Fruit fly (Drosophila melanogaster): ENCODE data around the gene LPCAT.

Gene LPCAT

DNA sequence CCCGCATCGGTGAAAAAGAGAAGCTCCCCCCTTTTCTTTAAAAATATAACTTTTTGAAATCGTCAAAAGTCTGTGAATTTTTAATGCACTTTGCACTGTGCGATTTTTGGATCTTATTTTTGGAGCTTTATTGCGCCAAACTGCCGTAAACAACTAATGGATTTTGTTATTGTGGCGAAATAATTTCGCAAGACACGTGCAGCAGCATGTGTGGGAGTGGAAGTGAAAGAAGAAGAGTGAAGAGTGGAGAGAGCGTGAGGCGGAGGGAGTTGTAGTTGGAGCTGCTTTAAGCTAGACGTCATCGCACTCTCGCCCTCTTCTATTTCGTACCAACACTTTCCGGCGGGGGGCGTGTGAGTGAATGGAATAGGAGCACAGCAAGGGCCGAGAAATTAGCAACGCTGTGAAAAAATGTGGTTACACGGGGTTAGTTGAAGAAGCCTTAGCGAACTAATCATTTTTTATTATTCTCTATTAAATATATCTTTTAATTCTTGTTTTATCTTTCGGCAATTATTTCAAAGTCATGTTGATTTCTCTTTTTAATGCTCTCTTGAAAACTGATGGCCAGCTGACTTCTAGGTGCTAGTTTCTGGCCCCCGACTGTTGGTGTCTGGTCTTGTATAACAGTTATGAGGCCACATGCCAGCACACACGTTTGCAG, 3.8 kb upstream of the LPCAT start:
- TF ChIP-seq sage (GFP tag; optimal IDR thresholded peaks at IDR 0.05): peak; percentile 58
- peak; percentile 79 for TF ChIP-seq HLH106 (tag; optimal IDR thresholded peaks at IDR 0.05)
- peak; percentile 46 for TF ChIP-seq br (GFP tag; optimal IDR thresholded peaks at IDR 0.05)
- TF ChIP-seq lola (GFP tag; optimal IDR thresholded peaks at IDR 0.05): no peak
- TF ChIP-seq Rel (GFP tag; optimal IDR thresholded peaks at IDR 0.05): peak; percentile 49
- no peak for TF ChIP-seq Rel (tag; optimal IDR thresholded peaks at IDR 0.05)
- TF ChIP-seq sv (GFP tag; optimal IDR thresholded peaks at IDR 0.05): peak; percentile 89
- no peak for TF ChIP-seq jim (GFP tag; optimal IDR thresholded peaks at IDR 0.05)
- no peak for TF ChIP-seq pan (optimal IDR thresholded peaks at IDR 0.05)
- TF ChIP-seq h (GFP tag; optimal IDR thresholded peaks at IDR 0.05): peak; percentile 65
- TF ChIP-seq CG32264 (GFP tag; optimal IDR thresholded peaks at IDR 0.05): peak; percentile 17
- peak; percentile 75 for TF ChIP-seq rgr (GFP tag; optimal IDR thresholded peaks at IDR 0.05)
- TF ChIP-seq OdsH (GFP tag; optimal IDR thresholded peaks at IDR 0.05): peak; percentile 79
- peak; percentile 74 for TF ChIP-seq Sp1 (GFP tag; optimal IDR thresholded peaks at IDR 0.05)
- peak; percentile 37 for TF ChIP-seq psq (GFP tag; optimal IDR thresholded peaks at IDR 0.05)
- TF ChIP-seq CG9705 (GFP tag; optimal IDR thresholded peaks at IDR 0.05): peak; percentile 16
- peak; percentile 28 for TF ChIP-seq CrebA (GFP tag; optimal IDR thresholded peaks at IDR 0.05; ENCODE audit: borderline replicate concordance)
- no peak for TF ChIP-seq woc (GFP tag; optimal IDR thresholded peaks at IDR 0.05)
- TF ChIP-seq ey (GFP tag; optimal IDR thresholded peaks at IDR 0.05): peak; percentile 69
- peak; percentile 62 for TF ChIP-seq dmrt93B (GFP tag; optimal IDR thresholded peaks at IDR 0.05)
- peak in 1 of 2 experiments; percentile 86 for TF ChIP-seq foxo (GFP tag; optimal IDR thresholded peaks at IDR 0.05)
- no peak for TF ChIP-seq Dif (GFP tag; optimal IDR thresholded peaks at IDR 0.05; ENCODE audit: partially characterized antibody)
- peak; percentile 81 for TF ChIP-seq fru (GFP tag; optimal IDR thresholded peaks at IDR 0.05)
- TF ChIP-seq Mio (GFP tag; optimal IDR thresholded peaks at IDR 0.05): no peak

DNA sequence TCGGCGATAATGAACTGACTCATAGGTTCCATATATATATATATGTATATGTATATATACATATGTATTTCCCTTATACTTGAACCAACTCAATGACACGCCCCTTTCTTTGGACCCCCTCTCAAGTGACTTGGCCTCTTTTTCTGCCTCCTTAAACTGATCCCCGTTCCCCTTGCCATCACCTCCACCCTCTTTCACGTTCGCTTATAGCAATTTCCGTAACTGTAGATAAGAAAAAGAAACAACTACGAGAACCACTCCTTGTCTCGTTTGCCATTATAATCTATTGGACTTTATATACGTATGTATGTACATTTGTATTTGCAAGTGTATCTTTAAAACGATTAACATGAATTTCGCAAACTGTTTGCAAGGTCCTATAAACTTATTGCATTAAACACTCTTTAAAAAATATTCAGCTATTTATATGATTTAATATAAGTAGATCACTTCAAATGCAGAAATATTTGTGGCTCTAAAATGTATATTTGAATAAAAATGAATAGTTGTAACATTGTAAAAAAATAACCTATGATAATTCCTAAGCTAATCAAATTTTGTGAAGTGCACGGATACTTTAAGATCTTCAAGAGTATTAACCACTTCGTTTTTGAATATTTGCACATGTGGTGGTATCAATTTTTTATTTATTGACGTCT, 3.0 kb upstream of the LPCAT start:
- TF ChIP-seq h (GFP tag; optimal IDR thresholded peaks at IDR 0.05) (peak; percentile 68), fru (GFP tag; optimal IDR thresholded peaks at IDR 0.05) (peak; percentile 64), dl (GFP tag; optimal IDR thresholded peaks at IDR 0.05; ENCODE audit: insufficient read depth in 1 of 2, partially characterized antibody in 2 of 2) (no peak), dmrt93B (GFP tag; optimal IDR thresholded peaks at IDR 0.05) (peak; percentile 41), CrebA (GFP tag; optimal IDR thresholded peaks at IDR 0.05; ENCODE audit: borderline replicate concordance) (no peak), psq (GFP tag; optimal IDR thresholded peaks at IDR 0.05) (peak; percentile 45), Hr83 (GFP tag; optimal IDR thresholded peaks at IDR 0.05; ENCODE audit: poor library complexity, severe bottlenecking) (no peak), Mio (GFP tag; optimal IDR thresholded peaks at IDR 0.05) (no peak), Hr78 (GFP tag; optimal IDR thresholded peaks at IDR 0.05) (no peak), Abd-B (GFP tag; optimal IDR thresholded peaks at IDR 0.05) (no peak), tai (GFP tag; optimal IDR thresholded peaks at IDR 0.05) (no peak), Jra (GFP tag; optimal IDR thresholded peaks at IDR 0.05) (peak; percentile 20), br (GFP tag; optimal IDR thresholded peaks at IDR 0.05) (peak; percentile 36), OdsH (GFP tag; optimal IDR thresholded peaks at IDR 0.05) (peak; percentile 70), lola (GFP tag; optimal IDR thresholded peaks at IDR 0.05) (no peak), Myc (optimal IDR thresholded peaks at IDR 0.05) (no peak), jim (GFP tag; optimal IDR thresholded peaks at IDR 0.05) (no peak), foxo (GFP tag; optimal IDR thresholded peaks at IDR 0.05) (peak in 1 of 2 experiments; percentile 73), Vsx2 (GFP tag; optimal IDR thresholded peaks at IDR 0.05; ENCODE audit: partially characterized antibody) (no peak), pan (optimal IDR thresholded peaks at IDR 0.05) (no peak), ey (GFP tag; optimal IDR thresholded peaks at IDR 0.05) (peak; percentile 55), brk (GFP tag; optimal IDR thresholded peaks at IDR 0.05) (peak; percentile 40), Dfd (GFP tag; optimal IDR thresholded peaks at IDR 0.05) (peak; percentile 14), HLH106 (tag; optimal IDR thresholded peaks at IDR 0.05) (peak; percentile 70), rgr (GFP tag; optimal IDR thresholded peaks at IDR 0.05) (peak; percentile 57), woc (GFP tag; optimal IDR thresholded peaks at IDR 0.05) (peak; percentile 36), Sp1 (GFP tag; optimal IDR thresholded peaks at IDR 0.05) (peak; percentile 76), Hnf4 (GFP tag; optimal IDR thresholded peaks at IDR 0.05) (peak; percentile 22), N (GFP tag; optimal IDR thresholded peaks at IDR 0.05) (no peak), CG9705 (GFP tag; optimal IDR thresholded peaks at IDR 0.05) (peak; percentile 1), dsf (GFP tag; optimal IDR thresholded peaks at IDR 0.05; ENCODE audit: borderline replicate concordance) (no peak), CG32264 (GFP tag; optimal IDR thresholded peaks at IDR 0.05) (no peak), usp (GFP tag; optimal IDR thresholded peaks at IDR 0.05) (no peak), GATAd (GFP tag; optimal IDR thresholded peaks at IDR 0.05) (no peak), sage (GFP tag; optimal IDR thresholded peaks at IDR 0.05) (no peak), sv (GFP tag; optimal IDR thresholded peaks at IDR 0.05) (no peak), Rel (GFP tag; optimal IDR thresholded peaks at IDR 0.05) (no peak), Rel (tag; optimal IDR thresholded peaks at IDR 0.05) (peak; percentile 25), Dif (GFP tag; optimal IDR thresholded peaks at IDR 0.05; ENCODE audit: partially characterized antibody) (no peak)
